Worm (Caenorhabditis elegans) whole organism, L4 larva: Measurements from ENCODE around the gene aqp-8.

Experiments
- Y105C5A.15 ChIP-seq: fragments of 200-800 bp; sonication (Bioruptor generic); IDR thresholded peaks from 2 replicates; pipeline ENCODE4 v1.3.6; 2022; ENCODE audit warnings: missing genetic modification characterization, missing compliant biosample characterization
- Y48G9A.11 ChIP-seq: fragments of 200-800 bp; sonication (Bioruptor generic); IDR thresholded peaks from 2 replicates; pipeline ENCODE4 v1.3.6; 2022; ENCODE audit warnings: missing genetic modification reagents, missing genetic modification characterization, missing compliant biosample characterization
- Y5F2A.4 ChIP-seq: fragments of 200-800 bp; sonication (Bioruptor generic); optimal IDR thresholded peaks from 2 replicates; lab custom pipeline; 2018; ENCODE audit warnings: mild to moderate bottlenecking, missing genetic modification characterization, missing compliant biosample characterization
- ZK546.5 ChIP-seq, 2 experiments: sonication (generic microtip); optimal IDR thresholded peaks; 2 replicates each; lab custom pipeline; 2017; ENCODE audit warnings: missing biosample characterization in 2 of 2, missing genetic modification characterization in 2 of 2
- aly-2 ChIP-seq: sonication (generic microtip); optimal IDR thresholded peaks from 2 replicates; lab custom pipeline; 2018; ENCODE audit warnings: missing biosample characterization, missing genetic modification characterization
- ama-1 ChIP-seq: fragments of 150-350 bp; optimal IDR thresholded peaks from 2 replicates; lab custom pipeline; 2014; ENCODE audit warnings: inconsistent platforms, mixed read lengths
- arid-1 ChIP-seq: fragments of 200-800 bp; sonication (Bioruptor generic); conservative IDR thresholded peaks from 2 replicates; pipeline ENCODE4 v1.3.6; 2022; ENCODE audit warnings: missing genetic modification reagents, missing genetic modification characterization, missing compliant biosample characterization
- ceh-20 ChIP-seq: fragments of 200-800 bp; sonication (Bioruptor generic); IDR thresholded peaks from 2 replicates; pipeline ENCODE4 v1.3.6; 2022; ENCODE audit warnings: missing genetic modification reagents, missing genetic modification characterization, missing compliant biosample characterization
- ceh-44 ChIP-seq: fragments of 200-800 bp; sonication (Bioruptor generic); IDR thresholded peaks from 2 replicates; pipeline ENCODE4 v1.3.6; 2022; ENCODE audit warnings: missing genetic modification reagents, missing genetic modification characterization, missing compliant biosample characterization
- cey-2 ChIP-seq: sonication (generic microtip); optimal IDR thresholded peaks from 3 replicates; lab custom pipeline; 2017; ENCODE audit warnings: missing genetic modification characterization, mild to moderate bottlenecking, missing compliant biosample characterization, antibody characterized with exemption, borderline replicate concordance; ENCODE audit not compliant: insufficient read depth
- ctbp-1 ChIP-seq: fragments of 200-800 bp; sonication (Bioruptor generic); IDR thresholded peaks from 2 replicates; pipeline ENCODE4 v1.3.6; 2022; ENCODE audit warnings: missing genetic modification reagents, missing genetic modification characterization, missing compliant biosample characterization
- daf-12 ChIP-seq: fragments of 150-350 bp; optimal IDR thresholded peaks from 2 replicates; lab custom pipeline; 2014; ENCODE audit warnings: missing biosample characterization, missing genetic modification reagents, missing genetic modification characterization
- daf-19 ChIP-seq: fragments of 200-800 bp; sonication (Bioruptor generic); conservative IDR thresholded peaks from 2 replicates; pipeline ENCODE4 v1.3.6; 2022; ENCODE audit warnings: missing genetic modification characterization, missing compliant biosample characterization
- dmd-6 ChIP-seq: fragments of 200-800 bp; sonication (Bioruptor generic); IDR thresholded peaks from 2 replicates; pipeline ENCODE4 v1.3.6; 2022; ENCODE audit warnings: missing genetic modification reagents, missing genetic modification characterization, missing compliant biosample characterization
- dmd-8 ChIP-seq: fragments of 200-800 bp; sonication (Bioruptor generic); IDR thresholded peaks from 2 replicates; pipeline ENCODE4 v1.3.6; 2022; ENCODE audit warnings: missing genetic modification characterization, missing compliant biosample characterization
- dmd-9 ChIP-seq: fragments of 200-800 bp; sonication (Bioruptor generic); IDR thresholded peaks from 2 replicates; pipeline ENCODE4 v1.3.6; 2022; ENCODE audit warnings: missing genetic modification reagents, missing genetic modification characterization, missing compliant biosample characterization
- dpl-1 ChIP-seq: fragments of 150-350 bp; optimal IDR thresholded peaks from 2 replicates; lab custom pipeline; 2014; ENCODE audit warnings: missing biosample characterization, missing genetic modification reagents, missing genetic modification characterization
- duxl-1 ChIP-seq: sonication (generic microtip); optimal IDR thresholded peaks from 2 replicates; lab custom pipeline; 2016; ENCODE audit warnings: mild to moderate bottlenecking, missing genetic modification characterization, moderate library complexity, missing compliant biosample characterization; ENCODE audit not compliant: poor library complexity
- dve-1 ChIP-seq: sonication (generic microtip); optimal IDR thresholded peaks from 2 replicates; lab custom pipeline; 2017; ENCODE audit warnings: antibody characterized with exemption, mild to moderate bottlenecking, missing genetic modification characterization, missing compliant biosample characterization; ENCODE audit not compliant: insufficient read depth
- fkh-10 ChIP-seq: fragments of 150-350 bp; optimal IDR thresholded peaks from 2 replicates; lab custom pipeline; 2014; ENCODE audit warnings: missing biosample characterization, missing genetic modification reagents, missing genetic modification characterization
- fos-1 ChIP-seq: fragments of 150-350 bp; optimal IDR thresholded peaks from 2 replicates; lab custom pipeline; 2014; ENCODE audit warnings: missing biosample characterization, missing genetic modification characterization
- hif-1 ChIP-seq, 2 experiments: sonication (generic microtip); optimal IDR thresholded peaks; 2 replicates each; lab custom pipeline; 2016 to 2017; ENCODE audit warnings: missing compliant biosample characterization in 2 of 2, missing genetic modification characterization in 2 of 2, missing genetic modification reagents in 2 of 2, missing genotype in 2 of 2, mild to moderate bottlenecking in 1 of 2
- hlh-11 ChIP-seq: fragments of 200-800 bp; sonication (Bioruptor generic); optimal IDR thresholded peaks from 2 replicates; lab custom pipeline; 2018; ENCODE audit warnings: mild to moderate bottlenecking, missing genetic modification characterization, missing compliant biosample characterization
- hlh-30 ChIP-seq: sonication (generic microtip); optimal IDR thresholded peaks from 2 replicates; lab custom pipeline; 2017; ENCODE audit warnings: antibody characterized with exemption, mild to moderate bottlenecking, missing genetic modification characterization, missing compliant biosample characterization; ENCODE audit not compliant: insufficient read depth
- hmg-1.1 ChIP-seq: fragments of 200-800 bp; sonication (Bioruptor generic); IDR thresholded peaks from 2 replicates; pipeline ENCODE4 v1.3.6; 2022; ENCODE audit warnings: missing genetic modification reagents, missing genetic modification characterization, missing compliant biosample characterization
- lim-7 ChIP-seq: fragments of 200-800 bp; sonication (Bioruptor generic); IDR thresholded peaks from 2 replicates; pipeline ENCODE4 v1.3.6; 2022; ENCODE audit warnings: missing genetic modification characterization, missing compliant biosample characterization
- lin-1 ChIP-seq: fragments of 200-800 bp; sonication (Bioruptor generic); IDR thresholded peaks from 2 replicates; pipeline ENCODE4 v1.3.6; 2022; ENCODE audit warnings: missing genetic modification reagents, missing genetic modification characterization, missing compliant biosample characterization
- lin-13 ChIP-seq: fragments of 150-350 bp; optimal IDR thresholded peaks from 2 replicates; lab custom pipeline; 2014; ENCODE audit warnings: missing biosample characterization, missing genetic modification reagents, missing genetic modification characterization
- lin-15B ChIP-seq: fragments of 150-350 bp; sonication (generic microtip); optimal IDR thresholded peaks from 3 replicates; lab custom pipeline; 2014; ENCODE audit warnings: missing biosample characterization, missing genetic modification characterization
- lin-29 ChIP-seq: fragments of 200-800 bp; sonication (Bioruptor generic); IDR thresholded peaks from 2 replicates; pipeline ENCODE4 v1.3.6; 2022; ENCODE audit warnings: missing genetic modification reagents, missing genetic modification characterization, missing compliant biosample characterization
- lin-38 ChIP-seq: fragments of 200-800 bp; sonication (Bioruptor generic); IDR thresholded peaks from 2 replicates; pipeline ENCODE4 v1.3.6; 2022; ENCODE audit warnings: missing genetic modification reagents, missing genetic modification characterization, missing compliant biosample characterization
- lir-3 ChIP-seq: sonication (generic microtip); optimal IDR thresholded peaks from 2 replicates; lab custom pipeline; 2016; ENCODE audit warnings: mild to moderate bottlenecking, missing genetic modification characterization, missing compliant biosample characterization
- lsy-2 ChIP-seq, 2 experiments: fragments of 150-350 bp in 1 of 2; sonication (generic microtip) in 1 of 2; optimal IDR thresholded peaks; 2 replicates each; lab custom pipeline; 2014 to 2017; ENCODE audit warnings: missing biosample characterization in 2 of 2, missing genetic modification characterization in 2 of 2
- madf-9 ChIP-seq: fragments of 200-800 bp; sonication (Bioruptor generic); conservative IDR thresholded peaks from 2 replicates; pipeline ENCODE4 v1.3.6; 2022; ENCODE audit warnings: missing genetic modification reagents, missing genetic modification characterization, missing compliant biosample characterization
- nhr-11 ChIP-seq: fragments of 150-350 bp; optimal IDR thresholded peaks from 2 replicates; lab custom pipeline; 2014; ENCODE audit warnings: missing biosample characterization, missing genetic modification characterization
- nhr-111 ChIP-seq: fragments of 200-800 bp; sonication (Bioruptor generic); optimal IDR thresholded peaks from 2 replicates; lab custom pipeline; 2018; ENCODE audit warnings: mild to moderate bottlenecking, missing genetic modification characterization, missing compliant biosample characterization
- nhr-48 ChIP-seq: sonication (generic microtip); optimal IDR thresholded peaks from 2 replicates; lab custom pipeline; 2016; ENCODE audit warnings: mild to moderate bottlenecking, missing genetic modification characterization, missing compliant biosample characterization
- pha-4 ChIP-seq, 2 experiments: fragments of 150-350 bp in 1 of 2; fragments of 200-800 bp in 1 of 2; sonication (Bioruptor generic) in 1 of 2; IDR thresholded peaks in 1 of 2; optimal IDR thresholded peaks in 1 of 2; 2 replicates each; pipeline versions ENCODE4 v1.3.6 to Lab custom; 2014 to 2022; ENCODE audit warnings: missing genetic modification characterization in 2 of 2, missing genetic modification reagents in 2 of 2, missing biosample characterization in 1 of 2, missing compliant biosample characterization in 1 of 2
- php-3 ChIP-seq: fragments of 200-800 bp; sonication (Bioruptor generic); IDR thresholded peaks from 2 replicates; pipeline ENCODE4 v1.3.6; 2022; ENCODE audit warnings: missing genetic modification reagents, missing genetic modification characterization, missing compliant biosample characterization
- rbr-2 ChIP-seq: sonication (generic microtip); optimal IDR thresholded peaks from 2 replicates; lab custom pipeline; 2016; ENCODE audit warnings: missing genotype, missing genetic modification characterization, missing compliant biosample characterization
- saeg-2 ChIP-seq: fragments of 200-800 bp; sonication (Bioruptor generic); IDR thresholded peaks from 2 replicates; pipeline ENCODE4 v1.3.6; 2022; ENCODE audit warnings: missing genetic modification reagents, missing genetic modification characterization, missing compliant biosample characterization
- snpc-1.2 ChIP-seq: fragments of 200-800 bp; sonication (Bioruptor generic); IDR thresholded peaks from 2 replicates; pipeline ENCODE4 v1.3.6; 2022; ENCODE audit warnings: missing genetic modification reagents, missing genetic modification characterization, missing compliant biosample characterization
- snpc-4 ChIP-seq: fragments of 150-350 bp; optimal IDR thresholded peaks from 2 replicates; lab custom pipeline; 2014; ENCODE audit warnings: missing biosample characterization, missing genetic modification characterization
- spr-1 ChIP-seq: sonication (generic microtip); optimal IDR thresholded peaks from 2 replicates; lab custom pipeline; 2016; ENCODE audit warnings: mild to moderate bottlenecking, missing genetic modification characterization, missing compliant biosample characterization
- spr-3 ChIP-seq: fragments of 200-800 bp; sonication (Bioruptor generic); optimal IDR thresholded peaks from 2 replicates; lab custom pipeline; 2018; ENCODE audit warnings: mild to moderate bottlenecking, missing genetic modification characterization, missing compliant biosample characterization
- unc-62 ChIP-seq, 3 experiments: fragments of 150-350 bp in 1 of 3; sonication (generic microtip); optimal IDR thresholded peaks in 2 of 3; peaks in 1 of 3; 1 replicate in 1 of 3; 2 replicates in 2 of 3; lab custom pipeline; 2014 to 2017; ENCODE audit warnings: missing biosample characterization in 3 of 3, missing genetic modification characterization in 3 of 3, missing genetic modification reagents in 3 of 3, missing genotype in 1 of 3
- zfp-2 ChIP-seq: sonication (generic microtip); optimal IDR thresholded peaks from 2 replicates; lab custom pipeline; 2016; ENCODE audit warnings: mild to moderate bottlenecking, missing genetic modification characterization, missing compliant biosample characterization
- zip-2 ChIP-seq: fragments of 150-350 bp; optimal IDR thresholded peaks from 2 replicates; lab custom pipeline; 2014; ENCODE audit warnings: missing biosample characterization, missing genetic modification characterization
- ztf-11 ChIP-seq: fragments of 150-350 bp; optimal IDR thresholded peaks from 2 replicates; lab custom pipeline; 2014; ENCODE audit warnings: missing biosample characterization, missing genetic modification characterization

aqp-8 gene

DNA sequence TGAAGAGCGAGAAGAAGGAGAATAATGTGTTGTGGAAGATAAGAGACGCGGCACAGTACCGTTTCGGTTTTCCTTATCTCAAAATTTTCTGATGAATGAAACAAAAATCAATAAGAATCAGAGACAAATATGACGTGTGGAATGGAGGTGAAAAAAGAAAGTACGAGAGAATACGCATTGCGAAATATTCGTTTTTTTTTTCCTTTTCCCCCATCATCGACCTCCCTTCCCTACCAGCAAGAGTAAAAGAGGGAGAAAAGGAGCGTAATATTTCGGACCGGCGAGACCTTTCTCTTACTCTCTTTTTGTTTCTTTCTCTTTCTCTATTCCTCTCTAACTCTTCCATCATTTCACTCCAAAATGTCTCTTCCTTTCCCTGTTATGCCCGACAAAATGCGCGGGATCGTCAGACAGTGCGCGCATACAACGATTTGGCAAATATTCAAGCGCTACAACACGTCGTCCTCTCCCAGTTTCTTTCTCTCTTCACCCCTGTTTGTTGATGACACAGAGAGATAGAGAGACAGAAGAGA lies 42.4 kb downstream of the aqp-8 start (continued):
- TF ChIP-seq spr-1 (tag; lab: Kevin White, UChicago), result no peak
- TF ChIP-seq ZK546.5 (tag; optimal IDR thresholded peaks at IDR 0.05; lab: Kevin White, UChicago), result no peak
- no peak for TF ChIP-seq spr-3 (GFP tag; lab: Kevin White, UChicago)
- peak in 1 of 2 experiments; percentile 23 for TF ChIP-seq hif-1 (tag; optimal IDR thresholded peaks at IDR 0.05; lab: Kevin White, UChicago)
- TF ChIP-seq daf-19 (GFP tag; lab: Robert Waterston, UW), result no peak
- peak; percentile 53; the same call in 1 of the 2 replicates for TF ChIP-seq hmg-1.1
- no peak for TF ChIP-seq hlh-30
- no peak for TF ChIP-seq lin-15B (tag; lab: Kevin White, UChicago)
- no peak for TF ChIP-seq daf-12
- TF ChIP-seq fos-1 (tag; lab: Kevin White, UChicago), result no peak
- TF ChIP-seq lsy-2 (tag; optimal IDR thresholded peaks at IDR 0.05; lab: Kevin White, UChicago), result peak; percentile 13 to 51
- TF ChIP-seq dmd-6 (GFP tag; lab: Robert Waterston, UW), result peak; percentile 76
- no peak for TF ChIP-seq ceh-20 (GFP tag; lab: Robert Waterston, UW)
- TF ChIP-seq fkh-10 (GFP tag; lab: Kevin White, UChicago), result no peak
- no peak for TF ChIP-seq lin-29 (GFP tag; lab: Robert Waterston, UW)
- no peak for TF ChIP-seq saeg-2 (GFP tag; lab: Robert Waterston, UW)
- TF ChIP-seq Y5F2A.4 (GFP tag; lab: Kevin White, UChicago), result no peak
- no peak for TF ChIP-seq dmd-8 (GFP tag; lab: Robert Waterston, UW)
- TF ChIP-seq ama-1 (lab: Kevin White, UChicago), result no peak
- no peak for TF ChIP-seq lim-7 (GFP tag; lab: Robert Waterston, UW)
- TF ChIP-seq lin-38, result no peak
- TF ChIP-seq duxl-1 (tag; lab: Kevin White, UChicago), result peak; percentile 11
- TF ChIP-seq cey-2 (tag; lab: Kevin White, UChicago), result no peak
- no peak for TF ChIP-seq nhr-11 (tag; lab: Kevin White, UChicago)
- TF ChIP-seq snpc-1.2 (GFP tag; lab: Robert Waterston, UW), result no peak
- no peak for TF ChIP-seq arid-1 (GFP tag; lab: Robert Waterston, UW)
- peak; percentile 69 for TF ChIP-seq dve-1 (tag; lab: Kevin White, UChicago)
- no peak; the same call in 1 of the 2 replicates for TF ChIP-seq madf-9 (GFP tag; lab: Robert Waterston, UW)
- TF ChIP-seq dpl-1 (GFP tag; lab: Kevin White, UChicago), result no peak
- no peak for TF ChIP-seq snpc-4 (tag; lab: Kevin White, UChicago)
- peak; percentile 26 for TF ChIP-seq rbr-2 (tag; lab: Kevin White, UChicago)
- no peak for TF ChIP-seq Y105C5A.15 (GFP tag; lab: Robert Waterston, UW)
- TF ChIP-seq hlh-11 (tag; lab: Kevin White, UChicago), result peak; percentile 70
- TF ChIP-seq ztf-11 (tag; lab: Kevin White, UChicago), result no peak
- no peak for TF ChIP-seq zip-2 (tag; lab: Kevin White, UChicago)
- TF ChIP-seq dmd-9 (GFP tag; lab: Robert Waterston, UW), result no peak
- TF ChIP-seq pha-4 (GFP tag; IDR thresholded peaks at IDR 0.05; lab: Robert Waterston, UW), result no peak
- TF ChIP-seq pha-4 (tag; optimal IDR thresholded peaks at IDR 0.05; lab: Kevin White, UChicago), result peak; percentile 87
- no peak for TF ChIP-seq aly-2 (tag; lab: Kevin White, UChicago)
- TF ChIP-seq zfp-2 (tag; lab: Kevin White, UChicago), result no peak
- TF ChIP-seq unc-62 (GFP tag; optimal IDR thresholded peaks at IDR 0.05 in 1 of 2; lab: Kevin White, UChicago), result peak in 1 of 2 experiments; percentile 81
- TF ChIP-seq unc-62 (tag; optimal IDR thresholded peaks at IDR 0.05; lab: Kevin White, UChicago), result no peak
- TF ChIP-seq ctbp-1 (GFP tag; lab: Robert Waterston, UW), result no peak
- TF ChIP-seq nhr-48 (tag; lab: Kevin White, UChicago), result peak; percentile 40
- no peak for TF ChIP-seq Y48G9A.11 (GFP tag; lab: Robert Waterston, UW)
- no peak for TF ChIP-seq php-3 (GFP tag; lab: Robert Waterston, UW)
- TF ChIP-seq lin-13 (GFP tag; lab: Kevin White, UChicago), result no peak
- TF ChIP-seq ceh-44 (GFP tag; lab: Robert Waterston, UW), result no peak
- TF ChIP-seq lin-1 (GFP tag; lab: Robert Waterston, UW), result no peak
- no peak for TF ChIP-seq lir-3 (tag; lab: Kevin White, UChicago)
- no peak for TF ChIP-seq nhr-111 (GFP tag; lab: Kevin White, UChicago)
